Worm (Caenorhabditis elegans) whole organism, early embryonic: ENCODE measurements around the gene pssy-1.

ENCODE experiments used
- ama-1 ChIP-seq: fragments of 150-350 bp; optimal IDR thresholded peaks from 2 replicates; lab custom pipeline; 2014
- ceh-36 ChIP-seq: sonication (generic microtip); optimal IDR thresholded peaks from 2 replicates; lab custom pipeline; 2016; ENCODE audit warnings: missing genetic modification characterization, inconsistent platforms, missing compliant biosample characterization
- flt-1 ChIP-seq: fragments of 200-800 bp; sonication (Bioruptor generic); IDR thresholded peaks from 2 replicates; pipeline ENCODE4 v1.3.6; 2022; ENCODE audit warnings: missing genetic modification characterization, missing compliant biosample characterization
- hmbx-1 ChIP-seq: sonication (generic microtip); optimal IDR thresholded peaks from 2 replicates; lab custom pipeline; 2016; ENCODE audit warnings: mild to moderate bottlenecking, missing genetic modification characterization, missing compliant biosample characterization
- hnd-1 ChIP-seq: sonication (generic microtip); optimal IDR thresholded peaks from 2 replicates; lab custom pipeline; 2016; ENCODE audit warnings: missing genetic modification characterization, missing compliant biosample characterization
- tbx-11 ChIP-seq: fragments of 200-800 bp; sonication (Bioruptor generic); IDR thresholded peaks from 2 replicates; pipeline ENCODE4 v1.3.6; 2022; ENCODE audit warnings: missing genetic modification characterization, missing compliant biosample characterization
- tbx-37 ChIP-seq: fragments of 200-800 bp; sonication (Bioruptor generic); conservative IDR thresholded peaks from 2 replicates; pipeline ENCODE4 v1.3.6; 2022; ENCODE audit warnings: missing genetic modification reagents, missing genetic modification characterization, missing compliant biosample characterization
- tra-4 ChIP-seq: sonication (generic microtip); optimal IDR thresholded peaks from 2 replicates; lab custom pipeline; 2017; ENCODE audit warnings: missing genetic modification characterization, missing compliant biosample characterization

DNA sequence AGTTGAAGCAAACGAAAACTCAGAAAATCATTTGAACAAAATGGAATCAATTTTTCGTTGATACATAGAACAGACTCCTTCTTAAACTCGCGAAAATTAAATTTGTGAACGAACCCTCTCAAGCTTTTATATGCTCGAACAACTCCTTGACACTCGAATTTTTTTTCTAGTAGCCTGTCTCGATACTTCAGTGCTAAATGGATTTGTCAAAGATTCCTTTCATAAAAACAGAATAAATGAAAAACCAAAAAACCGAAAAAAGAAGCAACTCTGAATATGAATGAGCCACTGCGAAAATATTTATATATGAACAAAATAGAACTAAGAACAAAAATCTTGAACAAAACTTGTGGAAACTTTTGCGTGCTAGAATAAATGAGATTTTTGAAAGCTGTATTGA lies 44.6 kb downstream of the pssy-1 start:
- TF ChIP-seq ama-1 (lab: Kevin White, UChicago) (no peak), tbx-37 (GFP tag; lab: Robert Waterston, UW) (no peak), tra-4 (tag; lab: Kevin White, UChicago) (no peak), tbx-11 (GFP tag; lab: Robert Waterston, UW) (no peak), ceh-36 (tag; lab: Kevin White, UChicago) (no peak), hnd-1 (tag; lab: Kevin White, UChicago) (no peak), flt-1 (GFP tag; lab: Robert Waterston, UW) (no peak), hmbx-1 (tag; lab: Kevin White, UChicago) (no peak)
